Worm (Caenorhabditis elegans): ENCODE results near the gene F46B6.9.

ce11 chrV:9768828-9769778, 27.6 kb upstream of the F46B6.9 start, which contains the start of gene unc-42:
- TF ChIP-seq ceh-34 (tag; optimal IDR thresholded peaks at IDR 0.05) = no peak
- no peak for TF ChIP-seq ceh-14 (tag; optimal IDR thresholded peaks at IDR 0.05)
- no peak for TF ChIP-seq unc-3 (GFP tag; conservative IDR thresholded peaks at IDR 0.05)
- TF ChIP-seq unc-3 (tag; optimal IDR thresholded peaks at IDR 0.05) = no peak
- TF ChIP-seq rnt-1 (tag; optimal IDR thresholded peaks at IDR 0.05) = no peak
- no peak for TF ChIP-seq lim-6 (tag; optimal IDR thresholded peaks at IDR 0.05)
- TF ChIP-seq elt-4 (tag; optimal IDR thresholded peaks at IDR 0.05) = no peak
- no peak for TF ChIP-seq sdc-2 (tag; optimal IDR thresholded peaks at IDR 0.05)
- no peak for TF ChIP-seq nhr-11 (tag; optimal IDR thresholded peaks at IDR 0.05)
- TF ChIP-seq lin-11 (tag; optimal IDR thresholded peaks at IDR 0.05) = no peak
- no peak for TF ChIP-seq ceh-30 (tag; optimal IDR thresholded peaks at IDR 0.05)
- no peak for TF ChIP-seq elt-2 (tag; optimal IDR thresholded peaks at IDR 0.05)
